Fruit fly (Drosophila melanogaster) whole organism, embryonic: ENCODE measurements around the gene CG15642.
A peak's percentile ranks its signal among the peaks of the same experiment; 100 is the strongest.

Experiments
- BEAF-32 ChIP-seq: fragments of 200-800 bp; sonication (Bioruptor generic); optimal IDR thresholded peaks from 3 replicates; lab custom pipeline; 2017; ENCODE audit warnings: missing biosample characterization, missing genetic modification characterization, mild to moderate bottlenecking, moderate library complexity, missing genetic modification reagents
- CG10321 ChIP-seq: fragments of 200-800 bp; sonication (Bioruptor generic); IDR thresholded peaks from 2 replicates; pipeline ENCODE4 v1.3.6; 2022; ENCODE audit warnings: missing biosample characterization, missing genetic modification characterization
- CG10979 ChIP-seq: fragments of 200-800 bp; sonication (Bioruptor generic); optimal IDR thresholded peaks from 2 replicates; lab custom pipeline; 2018; ENCODE audit warnings: missing biosample characterization, mild to moderate bottlenecking, missing genetic modification characterization, moderate library complexity
- CG12236 ChIP-seq: fragments of 200-800 bp; sonication (Bioruptor generic); optimal IDR thresholded peaks from 2 replicates; lab custom pipeline; 2016; ENCODE audit warnings: missing biosample characterization, missing genetic modification characterization
- CG12391 ChIP-seq: fragments of 200-800 bp; sonication (Bioruptor generic); optimal IDR thresholded peaks from 3 replicates; lab custom pipeline; 2018; ENCODE audit warnings: missing biosample characterization, mild to moderate bottlenecking, missing genetic modification characterization, moderate library complexity
- CG13287 ChIP-seq: fragments of 200-800 bp; sonication (Bioruptor generic); IDR thresholded peaks from 2 replicates; pipeline ENCODE4 v1.3.6; 2022; ENCODE audit warnings: missing biosample characterization, missing genetic modification characterization; ENCODE audit not compliant: partially characterized antibody
- CG13775 ChIP-seq: fragments of 200-800 bp; sonication (Bioruptor generic); optimal IDR thresholded peaks from 3 replicates; lab custom pipeline; 2017; ENCODE audit warnings: missing biosample characterization, mild to moderate bottlenecking, missing genetic modification characterization
- CG14441 ChIP-seq: fragments of 200-800 bp; sonication (Bioruptor generic); IDR thresholded peaks from 2 replicates; pipeline ENCODE4 v1.3.6; 2022; ENCODE audit warnings: missing biosample characterization, missing genetic modification characterization
- CG15269 ChIP-seq: fragments of 200-800 bp; sonication (Bioruptor generic); optimal IDR thresholded peaks from 2 replicates; lab custom pipeline; 2018; ENCODE audit warnings: missing biosample characterization, mild to moderate bottlenecking, missing genetic modification characterization, moderate library complexity
- CG15696 ChIP-seq: fragments of 200-800 bp; sonication (Bioruptor generic); optimal IDR thresholded peaks from 2 replicates; lab custom pipeline; 2019; ENCODE audit warnings: missing biosample characterization, mild to moderate bottlenecking, missing genetic modification characterization, moderate library complexity
- CG16813 ChIP-seq: fragments of 200-800 bp; sonication (Bioruptor generic); IDR thresholded peaks from 3 replicates; pipeline ENCODE4 v1.3.6; 2022; ENCODE audit warnings: missing biosample characterization, missing genetic modification characterization; ENCODE audit not compliant: partially characterized antibody
- CG16815 ChIP-seq: fragments of 200-800 bp; sonication (Bioruptor generic); optimal IDR thresholded peaks from 3 replicates; lab custom pipeline; 2017; ENCODE audit warnings: missing biosample characterization, mild to moderate bottlenecking, missing genetic modification characterization
- CG17186 ChIP-seq: fragments of 200-800 bp; sonication (Bioruptor generic); optimal IDR thresholded peaks from 3 replicates; lab custom pipeline; 2017; ENCODE audit warnings: missing biosample characterization, missing genetic modification reagents, missing genetic modification characterization
- CG17361 ChIP-seq: fragments of 200-800 bp; sonication (Bioruptor generic); IDR thresholded peaks from 3 replicates; pipeline ENCODE4 v1.3.6; 2022; ENCODE audit warnings: missing biosample characterization, missing genetic modification characterization
- CG30020 ChIP-seq: fragments of 200-800 bp; optimal IDR thresholded peaks from 2 replicates; lab custom pipeline; 2019; ENCODE audit warnings: missing biosample characterization, mild to moderate bottlenecking, missing genetic modification characterization, moderate library complexity
- CG31224 ChIP-seq: fragments of 200-800 bp; sonication (Bioruptor generic); IDR thresholded peaks from 2 replicates; pipeline ENCODE4 v1.3.6; 2022; ENCODE audit warnings: missing biosample characterization, missing genetic modification characterization
- CG4282 ChIP-seq: fragments of 200-800 bp; sonication (Bioruptor generic); optimal IDR thresholded peaks from 2 replicates; lab custom pipeline; 2016; ENCODE audit warnings: missing biosample characterization, missing genetic modification characterization
- CG4360 ChIP-seq: fragments of 200-800 bp; sonication (Bioruptor generic); IDR thresholded peaks from 2 replicates; pipeline ENCODE4 v1.3.6; 2022; ENCODE audit warnings: missing biosample characterization, missing genetic modification characterization
- CG9437 ChIP-seq: fragments of 200-800 bp; sonication (Bioruptor generic); optimal IDR thresholded peaks from 2 replicates; lab custom pipeline; 2018; ENCODE audit warnings: missing biosample characterization, mild to moderate bottlenecking, missing genetic modification characterization
- CoRest ChIP-seq: fragments of 200-800 bp; sonication (Bioruptor generic); optimal IDR thresholded peaks from 3 replicates; lab custom pipeline; 2018; ENCODE audit warnings: missing biosample characterization, mild to moderate bottlenecking, missing genetic modification characterization, moderate library complexity
- Dip2 ChIP-seq: fragments of 200-800 bp; sonication (Bioruptor generic); IDR thresholded peaks from 2 replicates; pipeline ENCODE4 v1.3.6; 2022; ENCODE audit warnings: missing biosample characterization, missing genetic modification characterization
- Dp ChIP-seq: fragments of 200-800 bp; sonication (Bioruptor generic); optimal IDR thresholded peaks from 2 replicates; lab custom pipeline; 2018; ENCODE audit warnings: missing biosample characterization, mild to moderate bottlenecking, missing genetic modification characterization, moderate library complexity
- E2f2 ChIP-seq: fragments of 200-800 bp; sonication (Bioruptor generic); IDR thresholded peaks from 2 replicates; pipeline ENCODE4 v1.3.6; 2022; ENCODE audit warnings: missing biosample characterization, missing genetic modification characterization
- Gug ChIP-seq: fragments of 200-800 bp; sonication (Bioruptor generic); IDR thresholded peaks from 4 replicates; pipeline ENCODE4 v1.3.6; 2022; ENCODE audit warnings: missing biosample characterization, missing genetic modification characterization
- HLH3B ChIP-seq: fragments of 200-800 bp; sonication (Bioruptor generic); IDR thresholded peaks from 2 replicates; pipeline ENCODE4 v1.3.6; 2022; ENCODE audit warnings: missing biosample characterization, missing genetic modification characterization
- MBD-R2 ChIP-seq: fragments of 200-800 bp; sonication (Bioruptor generic); IDR thresholded peaks from 2 replicates; pipeline ENCODE4 v1.3.6; 2022; ENCODE audit warnings: missing biosample characterization, missing genetic modification characterization
- Med ChIP-seq: fragments of 200-800 bp; sonication (Bioruptor generic); peaks from one replicate; lab custom pipeline; 2016; ENCODE audit warnings: missing biosample characterization, missing genetic modification characterization, mild to moderate bottlenecking, inconsistent platforms, moderate library complexity
- Myb ChIP-seq: fragments of 200-800 bp; sonication (Bioruptor generic); optimal IDR thresholded peaks from 2 replicates; lab custom pipeline; 2016; ENCODE audit warnings: missing biosample characterization, missing genetic modification characterization
- NK7.1 ChIP-seq: fragments of 200-800 bp; sonication (Bioruptor generic); optimal IDR thresholded peaks from 3 replicates; lab custom pipeline; 2016; ENCODE audit warnings: missing biosample characterization, missing genetic modification characterization
- Nf-YA ChIP-seq: fragments of 200-800 bp; sonication (Bioruptor generic); IDR thresholded peaks from 2 replicates; pipeline ENCODE4 v1.3.6; 2022; ENCODE audit warnings: missing biosample characterization, missing genetic modification characterization
- Oaz ChIP-seq: fragments of 200-800 bp; sonication (Bioruptor generic); IDR thresholded peaks from 2 replicates; pipeline ENCODE4 v1.3.6; 2022; ENCODE audit warnings: missing biosample characterization, missing genetic modification characterization
- Opbp ChIP-seq: fragments of 200-800 bp; sonication (Bioruptor generic); IDR thresholded peaks from 3 replicates; pipeline ENCODE4 v1.3.6; 2022; ENCODE audit warnings: missing biosample characterization, missing genetic modification characterization; ENCODE audit not compliant: partially characterized antibody
- Sry-δ ChIP-seq: fragments of 200-800 bp; sonication (Bioruptor generic); optimal IDR thresholded peaks from 2 replicates; lab custom pipeline; 2016; ENCODE audit warnings: missing biosample characterization, missing genetic modification characterization
- Xrp1 ChIP-seq: fragments of 200-800 bp; sonication (Bioruptor generic); IDR thresholded peaks from 2 replicates; pipeline ENCODE4 v1.3.6; 2022; ENCODE audit warnings: missing biosample characterization, missing genetic modification characterization
- YL-1 ChIP-seq: fragments of 200-800 bp; sonication (Bioruptor generic); optimal IDR thresholded peaks from 3 replicates; lab custom pipeline; 2017; ENCODE audit warnings: missing biosample characterization, mild to moderate bottlenecking, missing genetic modification characterization
- aop ChIP-seq: fragments of 200-800 bp; sonication (Bioruptor generic); IDR thresholded peaks from 2 replicates; pipeline ENCODE4 v1.3.6; 2022; ENCODE audit warnings: missing biosample characterization, missing genetic modification characterization
- ash1 ChIP-seq: fragments of 200-800 bp; sonication (Bioruptor generic); optimal IDR thresholded peaks from 2 replicates; lab custom pipeline; 2018; ENCODE audit warnings: missing biosample characterization, mild to moderate bottlenecking, missing genetic modification characterization
- az2 ChIP-seq: fragments of 200-800 bp; sonication (Bioruptor generic); optimal IDR thresholded peaks from 3 replicates; lab custom pipeline; 2016; ENCODE audit warnings: missing biosample characterization, missing genetic modification characterization
- bsh ChIP-seq, 2 experiments: fragments of 200-800 bp; sonication (Bioruptor generic); optimal IDR thresholded peaks; 2 replicates each; lab custom pipeline; 2017 to 2018; ENCODE audit warnings: mild to moderate bottlenecking in 2 of 2, missing biosample characterization in 2 of 2, missing genetic modification characterization in 2 of 2, moderate library complexity in 1 of 2
- chinmo ChIP-seq: fragments of 200-800 bp; sonication (Bioruptor generic); IDR thresholded peaks from 4 replicates; pipeline ENCODE4 v1.3.6; 2022; ENCODE audit warnings: missing biosample characterization, missing genetic modification characterization; ENCODE audit not compliant: partially characterized antibody
- crc ChIP-seq: fragments of 200-800 bp; sonication (Bioruptor generic); optimal IDR thresholded peaks from 2 replicates; lab custom pipeline; 2016; ENCODE audit warnings: missing biosample characterization, missing genetic modification characterization
- crol ChIP-seq: fragments of 200-800 bp; sonication (Bioruptor generic); IDR thresholded peaks from 2 replicates; pipeline ENCODE4 v1.3.6; 2022; ENCODE audit warnings: missing biosample characterization, missing genetic modification characterization
- danr ChIP-seq: fragments of 200-800 bp; sonication (Bioruptor generic); IDR thresholded peaks from 2 replicates; pipeline ENCODE4 v1.3.6; 2022; ENCODE audit warnings: missing biosample characterization, missing genetic modification characterization
- ems ChIP-seq: fragments of 200-800 bp; sonication (Bioruptor generic); optimal IDR thresholded peaks from 3 replicates; lab custom pipeline; 2016; ENCODE audit warnings: missing biosample characterization, missing genetic modification characterization
- fu2 ChIP-seq: fragments of 200-800 bp; sonication (Bioruptor generic); optimal IDR thresholded peaks from 2 replicates; lab custom pipeline; 2016; ENCODE audit warnings: missing biosample characterization, missing genetic modification characterization
- nerfin-2 ChIP-seq: fragments of 200-800 bp; sonication (Bioruptor generic); IDR thresholded peaks from 2 replicates; pipeline ENCODE4 v1.3.6; 2022; ENCODE audit warnings: missing biosample characterization, missing genetic modification characterization; ENCODE audit not compliant: partially characterized antibody
- p53 ChIP-seq: fragments of 200-800 bp; sonication (Bioruptor generic); optimal IDR thresholded peaks from 2 replicates; lab custom pipeline; 2016; ENCODE audit warnings: missing biosample characterization, missing genetic modification characterization
- pzg ChIP-seq: fragments of 200-800 bp; sonication (Bioruptor generic); optimal IDR thresholded peaks from 3 replicates; lab custom pipeline; 2018; ENCODE audit warnings: missing biosample characterization, mild to moderate bottlenecking, missing genetic modification characterization, moderate library complexity
- sens-2 ChIP-seq: fragments of 200-800 bp; sonication (Bioruptor generic); IDR thresholded peaks from 2 replicates; pipeline ENCODE4 v1.3.6; 2022; ENCODE audit warnings: missing biosample characterization, missing genetic modification characterization
- sisA ChIP-seq: fragments of 200-800 bp; sonication (Bioruptor generic); IDR thresholded peaks from 2 replicates; pipeline ENCODE4 v1.3.6; 2022; ENCODE audit warnings: missing biosample characterization, missing genetic modification characterization
- unpg ChIP-seq: fragments of 200-800 bp; sonication (Bioruptor generic); optimal IDR thresholded peaks from 3 replicates; lab custom pipeline; 2018; ENCODE audit warnings: missing biosample characterization, mild to moderate bottlenecking, missing genetic modification characterization, moderate library complexity

The CG15642 gene

dm6 chrX:15475367-15475789 lies 7.8 kb upstream of the CG15642 start, which contains the start of gene mh (continued):
- TF ChIP-seq CG4282 (GFP tag; lab: Kevin White, UChicago) (no peak), unpg (peak; percentile 28), CG15696 (tag; lab: Kevin White, UChicago) (no peak), CG12391 (tag; lab: Kevin White, UChicago) (peak; percentile 38), CG12236 (GFP tag; lab: Kevin White, UChicago) (no peak), CG10979 (tag; lab: Kevin White, UChicago) (no peak), CG31224 (no peak), fu2 (GFP tag; lab: Kevin White, UChicago) (no peak), CG4360 (GFP tag; lab: Robert Waterston, UW) (no peak), E2f2 (peak; percentile 83), CoRest (tag; lab: Kevin White, UChicago) (peak; percentile 60), nerfin-2 (GFP tag; lab: Robert Waterston, UW) (no peak; the same call in 1 of the 2 replicates), Myb (GFP tag; lab: Kevin White, UChicago) (peak; percentile 74), CG14441 (GFP tag; lab: Robert Waterston, UW) (peak; percentile 30; the same call in 1 of the 2 replicates), YL-1 (peak; percentile 4), aop (no peak), CG15269 (tag; lab: Kevin White, UChicago) (no peak), crol (no peak), MBD-R2 (GFP tag; lab: Robert Waterston, UW) (peak; percentile 66), HLH3B (GFP tag; lab: Robert Waterston, UW) (no peak), CG17361 (GFP tag; lab: Robert Waterston, UW) (peak; percentile 60; the same call in 2 of the 3 replicates), Xrp1 (GFP tag; lab: Robert Waterston, UW) (peak; percentile 11; the same call in 1 of the 2 replicates), crc (GFP tag; lab: Kevin White, UChicago) (no peak), CG13775 (GFP tag; lab: Kevin White, UChicago) (peak; percentile 64), Med (GFP tag; lab: Kevin White, UChicago) (peak; percentile 69), BEAF-32 (GFP tag; lab: Kevin White, UChicago) (peak; percentile 73), bsh (GFP tag; optimal IDR thresholded peaks at IDR 0.05; lab: Kevin White, UChicago) (peak in 1 of 2 experiments; percentile 10), sisA (GFP tag; lab: Robert Waterston, UW) (peak; percentile 50), az2 (GFP tag; lab: Kevin White, UChicago) (peak; percentile 52), CG16813 (GFP tag; lab: Robert Waterston, UW) (peak; percentile 66), ash1 (GFP tag; lab: Kevin White, UChicago) (no peak), Nf-YA (GFP tag; lab: Robert Waterston, UW) (no peak), Dp (peak; percentile 77), Opbp (peak; percentile 78), chinmo (0 out of 4 replicates have a peak, but pooled peaks have one; percentile 62), pzg (peak; percentile 68), Oaz (no peak), Sry-δ (peak; percentile 80), CG9437 (GFP tag; lab: Kevin White, UChicago) (peak; percentile 52), danr (0 out of 2 replicates have a peak, but pooled peaks have one; percentile 31), CG10321 (GFP tag; lab: Robert Waterston, UW) (no peak), CG30020 (tag; lab: Kevin White, UChicago) (no peak), Dip2 (GFP tag; lab: Robert Waterston, UW) (no peak), CG17186 (GFP tag; lab: Kevin White, UChicago) (peak; percentile 75), Gug (GFP tag; lab: Robert Waterston, UW) (no peak; the same call in 3 of the 4 replicates), CG16815 (GFP tag; lab: Kevin White, UChicago) (no peak), sens-2 (GFP tag; lab: Robert Waterston, UW) (no peak), p53 (no peak), NK7.1 (GFP tag; lab: Kevin White, UChicago) (no peak), ems (no peak), CG13287 (peak; percentile 73)
